Worm (Caenorhabditis elegans) whole organism, L3 larva: ENCODE data around the gene R05H11.1.

ENCODE experiments used
- R02D3.7 ChIP-seq: fragments of 150-350 bp; optimal IDR thresholded peaks from 2 replicates; lab custom pipeline; 2014; ENCODE audit warnings: missing biosample characterization, missing genetic modification characterization
- ZK546.5 ChIP-seq: sonication (generic microtip); optimal IDR thresholded peaks from 2 replicates; lab custom pipeline; 2017; ENCODE audit warnings: missing biosample characterization, missing genetic modification characterization
- aly-2 ChIP-seq: fragments of 150-350 bp; optimal IDR thresholded peaks from 2 replicates; lab custom pipeline; 2014; ENCODE audit warnings: missing biosample characterization, missing genetic modification characterization
- ama-1 ChIP-seq: fragments of 150-350 bp; optimal IDR thresholded peaks from 2 replicates; lab custom pipeline; 2018
- ceh-28 ChIP-seq: fragments of 150-350 bp; optimal IDR thresholded peaks from 2 replicates; lab custom pipeline; 2014; ENCODE audit warnings: missing biosample characterization, missing genetic modification reagents, missing genetic modification characterization
- ceh-82 ChIP-seq: fragments of 150-350 bp; optimal IDR thresholded peaks from 2 replicates; lab custom pipeline; 2014; ENCODE audit warnings: missing biosample characterization, missing genetic modification characterization
- ceh-9 ChIP-seq: sonication (generic microtip); optimal IDR thresholded peaks from 2 replicates; lab custom pipeline; 2018; ENCODE audit warnings: missing biosample characterization, missing genetic modification characterization
- daf-12 ChIP-seq: fragments of 150-350 bp; optimal IDR thresholded peaks from 2 replicates; lab custom pipeline; 2014; ENCODE audit warnings: missing biosample characterization, missing genetic modification reagents, missing genetic modification characterization
- elt-1 ChIP-seq: fragments of 150-350 bp; optimal IDR thresholded peaks from 2 replicates; lab custom pipeline; 2014; ENCODE audit warnings: missing biosample characterization, missing genetic modification characterization
- elt-2 ChIP-seq: sonication (generic microtip); optimal IDR thresholded peaks from 2 replicates; lab custom pipeline; 2016; ENCODE audit warnings: missing genetic modification reagents, mild to moderate bottlenecking, missing genetic modification characterization, missing compliant biosample characterization
- elt-3 ChIP-seq, 3 experiments: fragments of 150-350 bp in 1 of 3; sonication (generic microtip) in 2 of 3; optimal IDR thresholded peaks; 2 replicates in 2 of 3; 4 replicates in 1 of 3; lab custom pipeline; 2014 to 2017; ENCODE audit warnings: missing biosample characterization in 3 of 3, missing genetic modification characterization in 3 of 3
- eor-1 ChIP-seq, 2 experiments: fragments of 150-350 bp; optimal IDR thresholded peaks; 2 replicates each; lab custom pipeline; 2014 to 2018; ENCODE audit warnings: missing biosample characterization in 2 of 2, missing genetic modification characterization in 2 of 2
- fkh-10 ChIP-seq: sonication (generic microtip); optimal IDR thresholded peaks from 2 replicates; lab custom pipeline; 2017; ENCODE audit warnings: missing biosample characterization, missing genetic modification reagents, missing genetic modification characterization
- fkh-2 ChIP-seq: fragments of 150-350 bp; optimal IDR thresholded peaks from 2 replicates; lab custom pipeline; 2014; ENCODE audit warnings: missing biosample characterization, missing genetic modification reagents, missing genetic modification characterization
- fos-1 ChIP-seq: fragments of 150-350 bp; optimal IDR thresholded peaks from 2 replicates; lab custom pipeline; 2014; ENCODE audit warnings: missing biosample characterization, missing genetic modification characterization
- hmg-11 ChIP-seq: sonication (generic microtip); optimal IDR thresholded peaks from 2 replicates; lab custom pipeline; 2016; ENCODE audit warnings: missing genetic modification characterization, missing compliant biosample characterization
- jun-1 ChIP-seq: fragments of 150-350 bp; optimal IDR thresholded peaks from 2 replicates; lab custom pipeline; 2014; ENCODE audit warnings: missing biosample characterization, missing genetic modification reagents, missing genetic modification characterization
- lin-15B ChIP-seq: fragments of 150-350 bp; optimal IDR thresholded peaks from 2 replicates; lab custom pipeline; 2014; ENCODE audit warnings: missing biosample characterization, missing genetic modification characterization
- mml-1 ChIP-seq: fragments of 150-350 bp; sonication (generic microtip); optimal IDR thresholded peaks from 3 replicates; lab custom pipeline; 2014; ENCODE audit warnings: missing biosample characterization, missing genetic modification characterization
- nfya-1 ChIP-seq: sonication (generic microtip); optimal IDR thresholded peaks from 2 replicates; lab custom pipeline; 2017; ENCODE audit warnings: missing genetic modification characterization, mild to moderate bottlenecking, missing compliant biosample characterization, antibody characterized with exemption, moderate library complexity; ENCODE audit not compliant: insufficient read depth
- nhr-11 ChIP-seq: fragments of 150-350 bp; optimal IDR thresholded peaks from 2 replicates; lab custom pipeline; 2014; ENCODE audit warnings: missing biosample characterization, missing genetic modification characterization
- nhr-12 ChIP-seq: fragments of 150-350 bp; optimal IDR thresholded peaks from 2 replicates; lab custom pipeline; 2014; ENCODE audit warnings: missing biosample characterization, missing genetic modification characterization
- nhr-237 ChIP-seq: fragments of 150-350 bp; optimal IDR thresholded peaks from 2 replicates; lab custom pipeline; 2014; ENCODE audit warnings: missing biosample characterization, missing genetic modification characterization
- nhr-28 ChIP-seq: fragments of 150-350 bp; optimal IDR thresholded peaks from 2 replicates; lab custom pipeline; 2014; ENCODE audit warnings: missing biosample characterization, missing genetic modification characterization
- nhr-43 ChIP-seq: sonication (generic microtip); optimal IDR thresholded peaks from 2 replicates; lab custom pipeline; 2016; ENCODE audit warnings: mild to moderate bottlenecking, missing genetic modification characterization, missing compliant biosample characterization; ENCODE audit not compliant: poor library complexity, severe bottlenecking
- nhr-67 ChIP-seq: fragments of 150-350 bp; optimal IDR thresholded peaks from 2 replicates; lab custom pipeline; 2014; ENCODE audit warnings: missing biosample characterization, missing genetic modification characterization
- nhr-77 ChIP-seq: fragments of 150-350 bp; optimal IDR thresholded peaks from 2 replicates; lab custom pipeline; 2014; ENCODE audit warnings: missing biosample characterization, missing genetic modification characterization
- pha-4 ChIP-seq: fragments of 150-350 bp; optimal IDR thresholded peaks from 2 replicates; lab custom pipeline; 2014; ENCODE audit warnings: missing biosample characterization, missing genetic modification reagents, missing genetic modification characterization
- sea-2 ChIP-seq: fragments of 150-350 bp; sonication (generic microtip); optimal IDR thresholded peaks from 4 replicates; lab custom pipeline; 2014; ENCODE audit warnings: missing biosample characterization, missing genetic modification reagents, missing genetic modification characterization
- snpc-4 ChIP-seq: fragments of 150-350 bp; optimal IDR thresholded peaks from 2 replicates; lab custom pipeline; 2014; ENCODE audit warnings: missing biosample characterization, missing genetic modification characterization
- tbx-2 ChIP-seq: sonication (generic microtip); optimal IDR thresholded peaks from 2 replicates; lab custom pipeline; 2016; ENCODE audit warnings: mild to moderate bottlenecking, missing genetic modification characterization, missing compliant biosample characterization
- unc-39 ChIP-seq: sonication (generic microtip); optimal IDR thresholded peaks from 4 replicates; lab custom pipeline; 2017; ENCODE audit warnings: missing biosample characterization, missing genetic modification characterization
- unc-62 ChIP-seq: fragments of 150-350 bp; sonication (generic microtip); optimal IDR thresholded peaks from 4 replicates; lab custom pipeline; 2014; ENCODE audit warnings: missing biosample characterization, missing genetic modification reagents, missing genetic modification characterization
- zag-1 ChIP-seq: fragments of 150-350 bp; optimal IDR thresholded peaks from 2 replicates; lab custom pipeline; 2014; ENCODE audit warnings: missing biosample characterization, missing genetic modification characterization
- ztf-4 ChIP-seq: fragments of 150-350 bp; optimal IDR thresholded peaks from 2 replicates; lab custom pipeline; 2014; ENCODE audit warnings: missing biosample characterization, missing genetic modification characterization

R05H11.1 gene

ce11 chrIII:6795326-6795725, at the start of gene R05H11.1:
TSS of gene R05H11.1 (plus strand) at chrIII:6795626.
- TF ChIP-seq daf-12 (tag; lab: Kevin White, UChicago) (no peak), aly-2 (tag; lab: Kevin White, UChicago) (no peak), nhr-11 (tag; lab: Kevin White, UChicago) (no peak), elt-3 (tag; optimal IDR thresholded peaks at IDR 0.05; lab: Kevin White, UChicago) (no peak), nhr-67 (no peak), eor-1 (tag; optimal IDR thresholded peaks at IDR 0.05; lab: Kevin White, UChicago) (no peak), nhr-28 (tag; lab: Kevin White, UChicago) (no peak), nfya-1 (tag; lab: Kevin White, UChicago) (no peak), hmg-11 (tag; lab: Kevin White, UChicago) (no peak), elt-1 (tag; lab: Kevin White, UChicago) (no peak), nhr-237 (no peak), ceh-9 (tag; lab: Kevin White, UChicago) (no peak), mml-1 (tag; lab: Kevin White, UChicago) (no peak), unc-39 (tag; lab: Kevin White, UChicago) (no peak)

DNA sequence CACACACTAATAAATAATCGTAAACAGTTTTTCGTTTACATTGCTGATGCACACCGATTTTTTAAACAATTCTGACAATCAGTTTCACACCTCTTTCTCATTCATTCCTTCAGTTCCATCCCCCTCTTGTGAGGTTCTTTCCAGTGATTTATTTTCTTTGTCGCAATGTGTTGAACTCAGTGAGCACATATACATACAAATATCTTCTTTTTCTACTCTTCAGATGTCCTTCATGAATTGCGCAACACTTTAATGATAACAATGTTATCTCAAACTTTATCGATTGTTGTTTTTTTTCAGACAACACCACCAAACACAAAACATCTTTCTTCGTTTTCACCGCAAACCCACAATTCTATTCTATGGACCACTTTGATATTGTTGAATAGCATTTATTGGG, 49.4 kb upstream of the R05H11.1 start, which contains the start of gene dig-1:
dig-1 (plus strand) TSS at position 301 of the 400 bp plus-strand sequence.
- TF ChIP-seq daf-12 (tag; lab: Kevin White, UChicago): no peak
- TF ChIP-seq pha-4 (tag; lab: Kevin White, UChicago): no peak
- no peak for TF ChIP-seq R02D3.7 (tag; lab: Kevin White, UChicago)
- no peak for TF ChIP-seq unc-62
- TF ChIP-seq jun-1 (tag; lab: Kevin White, UChicago): no peak
- no peak for TF ChIP-seq snpc-4 (tag; lab: Kevin White, UChicago)
- TF ChIP-seq sea-2 (GFP tag; lab: Kevin White, UChicago): no peak
- no peak for TF ChIP-seq zag-1
- TF ChIP-seq unc-39 (tag; lab: Kevin White, UChicago): no peak
- no peak for TF ChIP-seq fkh-10 (GFP tag; lab: Kevin White, UChicago)
- TF ChIP-seq tbx-2 (tag; lab: Kevin White, UChicago): no peak
- no peak for TF ChIP-seq nhr-237
- no peak for TF ChIP-seq nhr-77 (tag; lab: Kevin White, UChicago)
- TF ChIP-seq elt-2: no peak
- no peak for TF ChIP-seq ZK546.5 (tag; lab: Kevin White, UChicago)
- no peak for TF ChIP-seq hmg-11 (tag; lab: Kevin White, UChicago)
- TF ChIP-seq ceh-82 (tag; lab: Kevin White, UChicago): no peak

DNA sequence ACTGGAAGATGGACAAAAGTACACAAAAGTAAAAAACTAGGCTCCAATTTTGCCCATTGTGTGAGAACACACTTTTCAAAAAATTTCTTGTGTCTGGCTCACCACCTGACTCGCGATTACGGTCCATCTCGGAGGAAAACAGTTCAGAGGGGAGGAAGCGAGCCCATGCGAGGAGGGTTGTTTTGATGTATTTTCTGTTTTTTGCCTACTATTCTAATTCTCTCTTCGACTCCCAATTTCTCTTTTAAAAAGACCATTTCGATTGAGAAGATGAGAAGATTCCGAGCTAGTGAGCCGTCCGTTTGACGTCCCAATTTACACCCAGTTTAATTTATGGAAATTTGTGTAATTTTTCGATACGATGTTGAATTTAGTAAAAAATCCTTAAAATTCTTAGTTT, 48.8 kb upstream of the R05H11.1 start:
- no peak for TF ChIP-seq elt-2
- no peak for TF ChIP-seq zag-1
- TF ChIP-seq nhr-67: no peak
- TF ChIP-seq daf-12 (tag; lab: Kevin White, UChicago): no peak
- TF ChIP-seq lin-15B: no peak
- TF ChIP-seq jun-1 (tag; lab: Kevin White, UChicago): no peak
- TF ChIP-seq fos-1 (tag; lab: Kevin White, UChicago): no peak
- no peak for TF ChIP-seq nhr-43 (tag; lab: Kevin White, UChicago)
- TF ChIP-seq ceh-28 (tag; lab: Kevin White, UChicago): no peak
- TF ChIP-seq nhr-12 (tag; lab: Kevin White, UChicago): no peak
- TF ChIP-seq ceh-9 (tag; lab: Kevin White, UChicago): no peak
- TF ChIP-seq ama-1 (lab: Kevin White, UChicago): no peak
- no peak for TF ChIP-seq nhr-237
- TF ChIP-seq nhr-28 (tag; lab: Kevin White, UChicago): no peak
- TF ChIP-seq ztf-4: no peak
- no peak for TF ChIP-seq nhr-11 (tag; lab: Kevin White, UChicago)

DNA sequence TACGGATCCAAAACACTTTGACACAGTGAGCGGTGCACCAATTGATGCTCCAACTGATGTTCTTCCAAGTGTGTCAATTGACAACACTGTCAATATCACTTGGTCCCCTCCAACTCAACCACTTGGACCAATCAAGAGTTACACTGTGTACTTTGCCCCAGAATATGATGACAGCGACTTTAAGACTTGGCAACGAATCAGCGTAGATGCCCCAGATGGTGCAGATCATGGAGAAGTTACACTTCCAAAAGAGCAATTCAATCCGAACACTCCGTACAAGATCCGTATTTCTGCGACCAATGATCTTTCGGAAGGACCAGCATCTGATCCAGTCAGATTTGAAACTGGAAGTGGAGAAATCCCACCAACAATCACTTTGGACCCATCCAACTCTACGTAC, 42.8 kb upstream of the R05H11.1 start:
- TF ChIP-seq ceh-9 (tag; lab: Kevin White, UChicago): no peak
- TF ChIP-seq unc-39 (tag; lab: Kevin White, UChicago): no peak
- TF ChIP-seq jun-1 (tag; lab: Kevin White, UChicago): no peak
- no peak for TF ChIP-seq fkh-2 (tag; lab: Kevin White, UChicago)
- no peak for TF ChIP-seq nfya-1 (tag; lab: Kevin White, UChicago)
- TF ChIP-seq, all 47 proteins: peak for 0
